Fruit fly (Drosophila melanogaster): Measurements from ENCODE around the gene CG9626.

- TF ChIP-seq CG7045 (GFP tag; optimal IDR thresholded peaks at IDR 0.05), result no peak
- TF ChIP-seq Mnt (GFP tag; optimal IDR thresholded peaks at IDR 0.05), result no peak
- no peak for TF ChIP-seq Hr96 (GFP tag; optimal IDR thresholded peaks at IDR 0.05)
- no peak for TF ChIP-seq CG7101 (tag; optimal IDR thresholded peaks at IDR 0.05)
- TF ChIP-seq CG11617 (GFP tag; optimal IDR thresholded peaks at IDR 0.05), result no peak
- no peak for TF ChIP-seq CG14711 (tag; optimal IDR thresholded peaks at IDR 0.05)
- TF ChIP-seq CG12768 (GFP tag; optimal IDR thresholded peaks at IDR 0.05), result no peak
- no peak for TF ChIP-seq toe (GFP tag; optimal IDR thresholded peaks at IDR 0.05)
- no peak for TF ChIP-seq pad (GFP tag; optimal IDR thresholded peaks at IDR 0.05)
- no peak for TF ChIP-seq CG5204 (GFP tag; optimal IDR thresholded peaks at IDR 0.05)
- no peak for TF ChIP-seq kay (GFP tag; ENCODE audit: borderline replicate concordance)
These were observed 18.1 kb downstream of the CG9626 start for dm6 chr3R:8282727-8283126.

Data from whole organism, adult.